Worm (Caenorhabditis elegans) whole organism, early embryonic: Measurements from ENCODE around the gene W08F4.5.

Source experiments
- B0310.2 ChIP-seq: sonication (generic microtip); optimal IDR thresholded peaks from 2 replicates; lab custom pipeline; 2016; ENCODE audit warnings: mild to moderate bottlenecking, missing genetic modification characterization, missing compliant biosample characterization
- ama-1 ChIP-seq: fragments of 150-350 bp; optimal IDR thresholded peaks from 2 replicates; lab custom pipeline; 2014
- pes-1 ChIP-seq: fragments of 200-800 bp; sonication (Bioruptor generic); IDR thresholded peaks from 2 replicates; pipeline ENCODE4 v1.3.6; 2022; ENCODE audit warnings: missing genetic modification reagents, missing genetic modification characterization, missing compliant biosample characterization
- tbx-37 ChIP-seq: fragments of 200-800 bp; sonication (Bioruptor generic); conservative IDR thresholded peaks from 2 replicates; pipeline ENCODE4 v1.3.6; 2022; ENCODE audit warnings: missing genetic modification reagents, missing genetic modification characterization, missing compliant biosample characterization

DNA sequence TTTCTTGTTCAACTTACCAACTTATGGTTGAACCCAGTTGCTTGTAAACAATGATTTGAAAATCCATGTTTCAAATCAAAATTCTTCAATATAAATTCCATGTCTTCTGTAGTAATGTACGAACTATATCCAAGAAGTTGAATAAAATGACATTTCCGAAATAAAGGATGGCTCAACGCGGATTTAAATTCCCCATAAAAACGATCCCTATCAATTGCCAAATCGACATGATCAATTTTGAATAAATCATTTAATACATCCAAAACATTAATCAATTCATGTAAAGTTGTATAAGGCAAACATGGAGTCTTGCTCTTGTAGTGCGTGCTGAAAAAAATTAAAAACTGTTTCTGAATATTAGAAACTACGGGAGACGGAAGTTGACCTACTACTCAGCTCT, 22.4 kb upstream of the W08F4.5 start, which contains the start of gene W08F4.10:
- no peak for TF ChIP-seq ama-1 (lab: Kevin White, UChicago)
- no peak for TF ChIP-seq B0310.2 (tag; lab: Kevin White, UChicago)
- TF ChIP-seq pes-1 (GFP tag; lab: Robert Waterston, UW) = no peak
- TF ChIP-seq tbx-37 = no peak
